Fruit fly (Drosophila melanogaster): ENCODE measurements around the gene CG43082.
A peak's percentile ranks its signal among the peaks of the same experiment; 100 is the strongest.

Gene CG43082

DNA sequence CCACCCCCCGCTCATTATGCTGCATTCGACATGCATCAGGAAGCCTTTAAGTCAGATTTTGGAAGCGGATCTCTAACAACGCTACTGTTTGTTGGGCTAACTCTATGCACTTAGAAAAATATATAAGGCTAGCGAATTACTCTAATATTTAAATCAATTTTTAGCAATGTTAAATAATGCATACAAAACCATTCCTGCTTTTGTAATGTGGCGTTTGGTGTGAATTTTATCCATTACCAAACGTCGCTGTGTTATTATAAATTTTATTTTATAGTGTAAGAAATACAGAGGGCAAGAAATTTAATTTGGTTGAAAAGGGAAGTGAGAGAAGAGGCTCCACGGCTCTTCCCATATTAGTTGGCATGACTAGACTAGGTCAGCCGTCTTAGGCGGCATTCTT is 11.1 kb downstream of the CG43082 start (continued):
- TF ChIP-seq grn (GFP tag; optimal IDR thresholded peaks at IDR 0.05) (no peak), CG18764 (GFP tag; optimal IDR thresholded peaks at IDR 0.05) (no peak), exex (tag; optimal IDR thresholded peaks at IDR 0.05) (no peak), C15 (GFP tag; IDR thresholded peaks at IDR 0.05) (no peak), Adf1 (GFP tag; IDR thresholded peaks at IDR 0.05) (no peak), Dek (tag; optimal IDR thresholded peaks at IDR 0.05) (no peak), tx (GFP tag; optimal IDR thresholded peaks at IDR 0.05) (no peak), CG2712 (tag; optimal IDR thresholded peaks at IDR 0.05) (peak; percentile 72), Hand (GFP tag; optimal IDR thresholded peaks at IDR 0.05) (no peak), CG31365 (tag; optimal IDR thresholded peaks at IDR 0.05) (no peak), CG7928 (GFP tag; optimal IDR thresholded peaks at IDR 0.05) (no peak), D (optimal IDR thresholded peaks at IDR 0.05) (no peak), D (GFP tag; optimal IDR thresholded peaks at IDR 0.05) (peak; percentile 49), CG8388 (GFP tag; optimal IDR thresholded peaks at IDR 0.05) (peak; percentile 25), ken (GFP tag; IDR thresholded peaks at IDR 0.05) (no peak), ase (GFP tag; IDR thresholded peaks at IDR 0.05) (no peak), al (GFP tag; IDR thresholded peaks at IDR 0.05) (no peak), Opbp (GFP tag; IDR thresholded peaks at IDR 0.05; ENCODE audit: partially characterized antibody) (no peak), maf-S (GFP tag; optimal IDR thresholded peaks at IDR 0.05) (no peak), Optix (GFP tag; IDR thresholded peaks at IDR 0.05) (no peak), CG34376 (GFP tag; optimal IDR thresholded peaks at IDR 0.05) (no peak), pnt (GFP tag; optimal IDR thresholded peaks at IDR 0.05) (no peak), CG8944 (GFP tag; optimal IDR thresholded peaks at IDR 0.05) (no peak), vnd (GFP tag; IDR thresholded peaks at IDR 0.05; ENCODE audit: partially characterized antibody) (no peak), Dref (GFP tag; IDR thresholded peaks at IDR 0.05) (no peak), CG34224 (GFP tag; IDR thresholded peaks at IDR 0.05; ENCODE audit: partially characterized antibody) (no peak), CG6854 (GFP tag; optimal IDR thresholded peaks at IDR 0.05) (no peak), CG43689 (GFP tag; IDR thresholded peaks at IDR 0.05) (no peak), Dip3 (GFP tag; optimal IDR thresholded peaks at IDR 0.05) (no peak), usp (GFP tag; optimal IDR thresholded peaks at IDR 0.05) (no peak), ham (GFP tag; IDR thresholded peaks at IDR 0.05) (no peak), B-H2 (GFP tag; optimal IDR thresholded peaks at IDR 0.05) (no peak), Oli (tag; optimal IDR thresholded peaks at IDR 0.05) (peak; percentile 27), chm (GFP tag; IDR thresholded peaks at IDR 0.05) (no peak), Rx (GFP tag; IDR thresholded peaks at IDR 0.05) (no peak), CG10209 (GFP tag; optimal IDR thresholded peaks at IDR 0.05) (peak; percentile 11), CG12769 (tag; optimal IDR thresholded peaks at IDR 0.05) (no peak), crol (GFP tag; IDR thresholded peaks at IDR 0.05) (no peak), CG15479 (GFP tag; optimal IDR thresholded peaks at IDR 0.05) (no peak), Lpt (GFP tag; optimal IDR thresholded peaks at IDR 0.05) (no peak), Stat92E (GFP tag; optimal IDR thresholded peaks at IDR 0.05) (no peak), CG31224 (GFP tag; IDR thresholded peaks at IDR 0.05) (no peak), Pdp1 (GFP tag; optimal IDR thresholded peaks at IDR 0.05) (peak in 1 of 2 experiments; percentile 19), unc-4 (GFP tag; IDR thresholded peaks at IDR 0.05; ENCODE audit: partially characterized antibody) (no peak), ranshi (GFP tag; IDR thresholded peaks at IDR 0.05) (no peak), pfk (GFP tag; optimal IDR thresholded peaks at IDR 0.05) (no peak), Ssrp (tag; optimal IDR thresholded peaks at IDR 0.05) (peak; percentile 48), Abd-B (GFP tag; optimal IDR thresholded peaks at IDR 0.05) (no peak), Six4 (GFP tag; optimal IDR thresholded peaks at IDR 0.05) (no peak), Lhr (GFP tag; optimal IDR thresholded peaks at IDR 0.05) (no peak), crp (GFP tag; optimal IDR thresholded peaks at IDR 0.05) (no peak), CG9876 (GFP tag; optimal IDR thresholded peaks at IDR 0.05) (no peak)
